Worm (Caenorhabditis elegans): ENCODE data around the gene M04D8.7.

DNA sequence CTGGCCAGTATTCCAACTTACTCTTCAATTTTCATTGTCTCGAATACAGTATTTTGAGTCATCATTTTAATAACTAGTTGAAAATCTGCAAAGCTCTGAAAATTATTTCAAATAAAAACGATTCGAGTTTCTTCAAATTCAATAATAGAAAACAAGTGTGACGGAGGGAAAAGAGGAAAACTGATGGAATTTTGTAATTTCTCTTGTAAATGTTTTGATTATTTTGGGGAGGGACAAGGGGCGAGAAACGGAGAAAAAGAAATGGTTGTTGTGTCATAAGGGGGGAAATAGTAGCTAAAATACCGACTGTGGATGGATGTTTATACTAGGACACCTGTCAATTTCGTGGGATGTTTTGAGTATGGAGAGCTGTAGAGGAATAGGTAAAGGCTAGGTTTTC lies 40.9 kb downstream of the M04D8.7 start, which contains the start of gene T16G12.9:
- TF ChIP-seq dmd-4 (tag; optimal IDR thresholded peaks at IDR 0.05), result no peak
- TF ChIP-seq aly-2 (tag; optimal IDR thresholded peaks at IDR 0.05), result no peak
- TF ChIP-seq nhr-12 (tag; optimal IDR thresholded peaks at IDR 0.05), result no peak
- TF ChIP-seq ceh-16 (tag; optimal IDR thresholded peaks at IDR 0.05), result no peak
- TF ChIP-seq elt-3 (tag; optimal IDR thresholded peaks at IDR 0.05), result no peak
- no peak for TF ChIP-seq egl-27 (tag; optimal IDR thresholded peaks at IDR 0.05)
- no peak for TF ChIP-seq nhr-77 (tag; optimal IDR thresholded peaks at IDR 0.05)
- TF ChIP-seq ztf-4 (tag; optimal IDR thresholded peaks at IDR 0.05), result no peak
